Fruit fly (Drosophila melanogaster) whole organism, prepupa: ENCODE measurements around the gene vsg.
A peak's percentile ranks its signal among the peaks of the same experiment; 100 is the strongest.

Experiments
- Blimp-1 ChIP-seq: fragments of 200-800 bp; sonication (Bioruptor generic); optimal IDR thresholded peaks from 3 replicates; lab custom pipeline; 2017; ENCODE audit warnings: missing biosample characterization, missing genetic modification characterization, mild to moderate bottlenecking, moderate library complexity, missing genetic modification reagents
- CG10631 ChIP-seq: fragments of 200-800 bp; sonication (Bioruptor generic); optimal IDR thresholded peaks from 2 replicates; lab custom pipeline; 2016; ENCODE audit warnings: missing biosample characterization, missing genetic modification characterization
- CG10669 ChIP-seq: fragments of 200-800 bp; sonication (Bioruptor generic); optimal IDR thresholded peaks from 3 replicates; lab custom pipeline; 2018; ENCODE audit warnings: missing biosample characterization, mild to moderate bottlenecking, missing genetic modification characterization, moderate library complexity
- CG11762 ChIP-seq: fragments of 200-800 bp; sonication (Bioruptor generic); optimal IDR thresholded peaks from 3 replicates; lab custom pipeline; 2016; ENCODE audit warnings: missing biosample characterization, missing genetic modification characterization; ENCODE audit not compliant: insufficient read depth
- CG15336 ChIP-seq: fragments of 200-800 bp; sonication (Bioruptor generic); IDR thresholded peaks from 2 replicates; pipeline ENCODE4 v1.3.6; 2022; ENCODE audit warnings: missing biosample characterization, missing genetic modification characterization
- CG16779 ChIP-seq: fragments of 200-800 bp; sonication (Bioruptor generic); optimal IDR thresholded peaks from 3 replicates; lab custom pipeline; 2017; ENCODE audit warnings: missing biosample characterization, mild to moderate bottlenecking, missing genetic modification characterization
- CG3032 ChIP-seq: fragments of 200-800 bp; optimal IDR thresholded peaks from 2 replicates; lab custom pipeline; 2019; ENCODE audit warnings: missing biosample characterization, mild to moderate bottlenecking, missing genetic modification characterization, moderate library complexity
- CG32006 ChIP-seq: fragments of 200-800 bp; sonication (Bioruptor generic); optimal IDR thresholded peaks from 3 replicates; lab custom pipeline; 2017; ENCODE audit warnings: missing biosample characterization, mild to moderate bottlenecking, missing genetic modification characterization
- CG34406 ChIP-seq: fragments of 200-800 bp; sonication (Bioruptor generic); optimal IDR thresholded peaks from 3 replicates; lab custom pipeline; 2016; ENCODE audit warnings: missing biosample characterization, missing genetic modification characterization
- CG4318 ChIP-seq: fragments of 200-800 bp; sonication (Bioruptor generic); optimal IDR thresholded peaks from 3 replicates; lab custom pipeline; 2017; ENCODE audit warnings: missing biosample characterization, mild to moderate bottlenecking, missing genetic modification characterization
- CG6163 ChIP-seq: fragments of 200-800 bp; sonication (Bioruptor generic); IDR thresholded peaks from 3 replicates; pipeline ENCODE4 v1.3.6; 2022; ENCODE audit warnings: missing biosample characterization, missing genetic modification characterization
- CG6276 ChIP-seq: fragments of 200-800 bp; sonication (Bioruptor generic); optimal IDR thresholded peaks from 2 replicates; lab custom pipeline; 2017; ENCODE audit warnings: missing biosample characterization, mild to moderate bottlenecking, missing genetic modification characterization
- CG6854 ChIP-seq: fragments of 200-800 bp; sonication (Bioruptor generic); optimal IDR thresholded peaks from 2 replicates; lab custom pipeline; 2017; ENCODE audit warnings: missing biosample characterization, mild to moderate bottlenecking, missing genetic modification characterization
- CG7368 ChIP-seq: fragments of 200-800 bp; sonication (Bioruptor generic); optimal IDR thresholded peaks from 3 replicates; lab custom pipeline; 2016; ENCODE audit warnings: missing biosample characterization, missing genetic modification characterization
- CG8119 ChIP-seq: fragments of 200-800 bp; sonication (Bioruptor generic); IDR thresholded peaks from 3 replicates; pipeline ENCODE4 v1.3.6; 2022; ENCODE audit warnings: missing biosample characterization, missing genetic modification characterization
- CG8632 ChIP-seq: fragments of 200-800 bp; sonication (Bioruptor generic); optimal IDR thresholded peaks from 3 replicates; lab custom pipeline; 2016; ENCODE audit warnings: missing biosample characterization, missing genetic modification characterization
- CG9139 ChIP-seq: fragments of 200-800 bp; sonication (Bioruptor generic); optimal IDR thresholded peaks from 3 replicates; lab custom pipeline; 2017; ENCODE audit warnings: missing biosample characterization, mild to moderate bottlenecking, missing genetic modification characterization
- Eip75B ChIP-seq: fragments of 200-800 bp; sonication (Bioruptor generic); optimal IDR thresholded peaks from 3 replicates; lab custom pipeline; 2016; ENCODE audit warnings: missing biosample characterization, missing genetic modification characterization
- Eip78C ChIP-seq: fragments of 200-800 bp; sonication (Bioruptor generic); peaks from one replicate; lab custom pipeline; 2016; ENCODE audit warnings: missing biosample characterization, missing genetic modification characterization
- Eip93F ChIP-seq: fragments of 200-800 bp; sonication (Bioruptor generic); optimal IDR thresholded peaks from 2 replicates; lab custom pipeline; 2016; ENCODE audit warnings: missing biosample characterization, mild to moderate bottlenecking, missing genetic modification characterization
- Ets21C ChIP-seq: fragments of 200-800 bp; sonication (Bioruptor generic); optimal IDR thresholded peaks from 3 replicates; lab custom pipeline; 2016; ENCODE audit warnings: missing biosample characterization, missing genetic modification characterization
- Gug ChIP-seq: fragments of 200-800 bp; sonication (Bioruptor generic); IDR thresholded peaks from 2 replicates; pipeline ENCODE4 v1.3.6; 2022; ENCODE audit warnings: missing biosample characterization, missing genetic modification characterization
- Hr39 ChIP-seq: fragments of 200-800 bp; sonication (Bioruptor generic); optimal IDR thresholded peaks from 2 replicates; lab custom pipeline; 2016; ENCODE audit warnings: missing biosample characterization, missing genetic modification characterization
- Lpt ChIP-seq: fragments of 200-800 bp; sonication (Bioruptor generic); optimal IDR thresholded peaks from 3 replicates; lab custom pipeline; 2016; ENCODE audit warnings: missing biosample characterization, missing genetic modification characterization
- Met ChIP-seq: fragments of 200-800 bp; sonication (Bioruptor generic); optimal IDR thresholded peaks from 3 replicates; lab custom pipeline; 2016; ENCODE audit warnings: missing biosample characterization, missing genetic modification characterization
- OdsH ChIP-seq: fragments of 200-800 bp; sonication (Bioruptor generic); optimal IDR thresholded peaks from 3 replicates; lab custom pipeline; 2016; ENCODE audit warnings: missing biosample characterization, missing genetic modification characterization
- Smox ChIP-seq: fragments of 200-800 bp; sonication (Bioruptor generic); optimal IDR thresholded peaks from 3 replicates; lab custom pipeline; 2016; ENCODE audit warnings: missing biosample characterization, missing genetic modification characterization
- Sox14 ChIP-seq: fragments of 200-800 bp; sonication (Bioruptor generic); optimal IDR thresholded peaks from 3 replicates; lab custom pipeline; 2016; ENCODE audit warnings: missing biosample characterization, missing genetic modification characterization
- Sox15 ChIP-seq: fragments of 200-800 bp; sonication (Bioruptor generic); optimal IDR thresholded peaks from 3 replicates; lab custom pipeline; 2016; ENCODE audit warnings: missing biosample characterization, missing genetic modification characterization
- achi ChIP-seq: fragments of 200-800 bp; sonication (Bioruptor generic); optimal IDR thresholded peaks from 3 replicates; lab custom pipeline; 2016; ENCODE audit warnings: missing biosample characterization, missing genetic modification characterization
- acj6 ChIP-seq: fragments of 200-800 bp; sonication (Bioruptor generic); optimal IDR thresholded peaks from 3 replicates; lab custom pipeline; 2016; ENCODE audit warnings: missing biosample characterization, missing genetic modification characterization
- cyc ChIP-seq: fragments of 200-800 bp; sonication (Bioruptor generic); optimal IDR thresholded peaks from 3 replicates; lab custom pipeline; 2016; ENCODE audit warnings: missing biosample characterization, missing genetic modification characterization
- dac ChIP-seq: fragments of 200-800 bp; sonication (Bioruptor generic); optimal IDR thresholded peaks from 2 replicates; lab custom pipeline; 2017; ENCODE audit warnings: missing biosample characterization, mild to moderate bottlenecking, missing genetic modification characterization
- dsx ChIP-seq: fragments of 200-800 bp; optimal IDR thresholded peaks from 3 replicates; lab custom pipeline; 2019; ENCODE audit warnings: missing biosample characterization, mild to moderate bottlenecking, missing genetic modification characterization, moderate library complexity; ENCODE audit not compliant: poor library complexity, severe bottlenecking
- eg ChIP-seq: fragments of 200-800 bp; sonication (Bioruptor generic); IDR thresholded peaks from 3 replicates; pipeline ENCODE4 v1.3.6; 2022; ENCODE audit warnings: missing biosample characterization, missing genetic modification characterization
- esn ChIP-seq: fragments of 200-800 bp; sonication (Bioruptor generic); optimal IDR thresholded peaks from 2 replicates; lab custom pipeline; 2016; ENCODE audit warnings: missing biosample characterization, mild to moderate bottlenecking, missing genetic modification characterization, moderate library complexity
- fd85E ChIP-seq: fragments of 200-800 bp; sonication (Bioruptor generic); optimal IDR thresholded peaks from 3 replicates; lab custom pipeline; 2016; ENCODE audit warnings: missing biosample characterization, missing genetic modification characterization
- fkh ChIP-seq: fragments of 200-800 bp; sonication (Bioruptor generic); optimal IDR thresholded peaks from 3 replicates; lab custom pipeline; 2017; ENCODE audit warnings: missing biosample characterization, mild to moderate bottlenecking, missing genetic modification characterization, moderate library complexity
- lz ChIP-seq: fragments of 200-800 bp; sonication (Bioruptor generic); optimal IDR thresholded peaks from 3 replicates; lab custom pipeline; 2016; ENCODE audit warnings: missing biosample characterization, missing genetic modification characterization
- net ChIP-seq: fragments of 200-800 bp; sonication (Bioruptor generic); optimal IDR thresholded peaks from 3 replicates; lab custom pipeline; 2016; ENCODE audit warnings: missing biosample characterization, missing genetic modification characterization
- pdm3 ChIP-seq: fragments of 200-800 bp; sonication (Bioruptor generic); optimal IDR thresholded peaks from 3 replicates; lab custom pipeline; 2016; ENCODE audit warnings: missing biosample characterization, missing genetic modification characterization
- salr ChIP-seq, 2 experiments: fragments of 200-800 bp; sonication (Bioruptor generic); optimal IDR thresholded peaks; 3 replicates each; lab custom pipeline; 2016 to 2018; ENCODE audit warnings: missing biosample characterization in 2 of 2, missing genetic modification characterization in 2 of 2, mild to moderate bottlenecking in 1 of 2
- spab ChIP-seq: fragments of 200-800 bp; sonication (Bioruptor generic); optimal IDR thresholded peaks from 2 replicates; lab custom pipeline; 2017; ENCODE audit warnings: missing biosample characterization, mild to moderate bottlenecking, missing genetic modification characterization, missing genetic modification reagents
- ss ChIP-seq, 2 experiments: fragments of 200-800 bp; sonication (Bioruptor generic); optimal IDR thresholded peaks; 2 replicates in 1 of 2; 3 replicates in 1 of 2; lab custom pipeline; 2017 to 2018; ENCODE audit warnings: mild to moderate bottlenecking in 2 of 2, missing biosample characterization in 2 of 2, missing genetic modification characterization in 2 of 2, moderate library complexity in 1 of 2
- svp ChIP-seq: fragments of 200-800 bp; sonication (Bioruptor generic); peaks from one replicate; lab custom pipeline; 2016; ENCODE audit warnings: missing biosample characterization, missing genetic modification characterization
- topi ChIP-seq: fragments of 200-800 bp; sonication (Bioruptor generic); optimal IDR thresholded peaks from 3 replicates; lab custom pipeline; 2016; ENCODE audit warnings: missing biosample characterization, missing genetic modification characterization
- vri ChIP-seq: fragments of 200-800 bp; sonication (Bioruptor generic); optimal IDR thresholded peaks from 3 replicates; lab custom pipeline; 2016; ENCODE audit warnings: missing biosample characterization, mild to moderate bottlenecking, missing genetic modification characterization

The vsg gene

dm6 chr3L:9675528-9675963 lies 38.6 kb upstream of the vsg start (continued):
- no peak for TF ChIP-seq CG3032
- peak; percentile 46 for TF ChIP-seq CG34406 (GFP tag; lab: Kevin White, UChicago)
- TF ChIP-seq CG6854 (GFP tag; lab: Kevin White, UChicago): peak; percentile 83
- TF ChIP-seq net (GFP tag; lab: Kevin White, UChicago): peak; percentile 72

DNA sequence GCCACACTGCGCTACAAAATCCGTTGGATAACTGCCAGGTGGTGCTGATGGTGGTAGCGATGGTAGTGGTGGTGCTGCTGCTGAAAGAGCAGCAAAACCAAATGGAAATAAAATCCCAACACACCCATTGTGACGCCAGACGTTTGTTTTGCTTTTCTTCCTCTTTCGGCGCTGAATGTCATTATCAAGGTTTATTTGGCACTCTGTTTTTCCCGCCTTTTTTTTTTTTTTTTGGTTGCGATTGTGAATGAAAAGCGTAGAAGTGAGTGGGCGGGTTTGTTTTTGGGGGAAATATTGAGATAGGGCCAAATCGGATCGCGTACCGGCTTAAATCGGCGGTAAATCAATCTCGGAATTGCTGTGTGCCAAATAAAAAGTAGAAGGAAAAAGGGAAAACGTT lies 36.9 kb upstream of the vsg start:
- TF ChIP-seq Sox14 (GFP tag; lab: Kevin White, UChicago): no peak
- no peak for TF ChIP-seq CG15336 (GFP tag; lab: Robert Waterston, UW)
- peak; percentile 48 for TF ChIP-seq svp (GFP tag; lab: Kevin White, UChicago)

DNA sequence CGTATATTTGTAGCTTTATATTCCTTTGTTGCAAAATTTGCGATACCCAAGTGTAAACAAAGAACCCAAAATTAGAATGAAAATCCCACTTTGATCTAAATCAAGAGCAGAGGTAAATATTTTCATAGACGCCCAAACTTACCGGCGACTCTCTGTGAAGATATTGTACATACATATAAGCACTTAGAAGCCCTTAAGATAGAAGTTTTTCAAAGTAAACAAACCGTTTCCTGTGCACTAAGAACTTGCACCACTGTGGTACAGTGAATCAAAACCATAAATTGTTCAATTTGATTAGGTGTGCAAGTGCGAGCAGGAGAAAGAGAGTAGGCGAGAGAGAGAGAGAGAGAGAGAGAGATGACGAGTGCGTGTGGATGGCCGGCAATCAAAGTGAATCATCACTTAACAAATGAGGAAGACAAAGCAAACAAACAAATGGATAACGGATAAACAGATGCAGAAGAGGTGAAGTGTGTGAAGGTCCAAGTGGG lies 36.1 kb upstream of the vsg start:
- TF ChIP-seq pdm3 (no peak), vri (GFP tag; lab: Kevin White, UChicago) (peak; percentile 59), net (GFP tag; lab: Kevin White, UChicago) (peak; percentile 60), Gug (GFP tag; lab: Robert Waterston, UW) (no peak), OdsH (no peak), CG4318 (GFP tag; lab: Kevin White, UChicago) (peak; percentile 32), esn (GFP tag; lab: Kevin White, UChicago) (peak; percentile 52), CG32006 (no peak), Eip78C (GFP tag; lab: Kevin White, UChicago) (peak; percentile 87), Sox14 (GFP tag; lab: Kevin White, UChicago) (peak; percentile 90), Eip93F (no peak), CG6854 (GFP tag; lab: Kevin White, UChicago) (no peak), CG15336 (GFP tag; lab: Robert Waterston, UW) (peak; percentile 41), CG6276 (GFP tag; lab: Kevin White, UChicago) (no peak), spab (GFP tag; lab: Kevin White, UChicago) (peak; percentile 19), CG11762 (GFP tag; lab: Kevin White, UChicago) (no peak), Ets21C (GFP tag; lab: Kevin White, UChicago) (no peak), CG8119 (GFP tag; lab: Robert Waterston, UW) (no peak), fkh (GFP tag; lab: Kevin White, UChicago) (peak; percentile 66), eg (GFP tag; lab: Robert Waterston, UW) (no peak), CG8632 (GFP tag; lab: Kevin White, UChicago) (peak; percentile 22), CG7368 (GFP tag; lab: Kevin White, UChicago) (no peak), CG3032 (no peak), ss (GFP tag; optimal IDR thresholded peaks at IDR 0.05; lab: Kevin White, UChicago) (peak in 1 of 2 experiments; percentile 67), CG34406 (GFP tag; lab: Kevin White, UChicago) (peak; percentile 20), CG10669 (GFP tag; lab: Kevin White, UChicago) (no peak), Blimp-1 (no peak), Eip75B (GFP tag; lab: Kevin White, UChicago) (no peak), fd85E (GFP tag; lab: Kevin White, UChicago) (no peak), cyc (GFP tag; lab: Kevin White, UChicago) (no peak), topi (GFP tag; lab: Kevin White, UChicago) (peak; percentile 19), lz (GFP tag; lab: Kevin White, UChicago) (peak; percentile 41), dac (GFP tag; lab: Kevin White, UChicago) (no peak), Sox15 (GFP tag; lab: Kevin White, UChicago) (no peak), CG10631 (GFP tag; lab: Kevin White, UChicago) (peak; percentile 10), CG9139 (no peak), dsx (peak; percentile 25), Smox (GFP tag; lab: Kevin White, UChicago) (no peak), Hr39 (GFP tag; lab: Kevin White, UChicago) (peak; percentile 36), Met (GFP tag; lab: Kevin White, UChicago) (peak; percentile 52), Lpt (GFP tag; lab: Kevin White, UChicago) (no peak), acj6 (GFP tag; lab: Kevin White, UChicago) (no peak), salr (GFP tag; optimal IDR thresholded peaks at IDR 0.05; lab: Kevin White, UChicago) (peak in 1 of 2 experiments; percentile 21), achi (GFP tag; lab: Kevin White, UChicago) (peak; percentile 4), CG6163 (GFP tag; lab: Robert Waterston, UW) (no peak), CG16779 (tag; lab: Kevin White, UChicago) (no peak)
